Worm (Caenorhabditis elegans) whole organism, early embryonic: Measurements from ENCODE around the gene C09G1.5.

ENCODE experiments used
- B0310.2 ChIP-seq: sonication (generic microtip); optimal IDR thresholded peaks from 2 replicates; lab custom pipeline; 2016; ENCODE audit warnings: mild to moderate bottlenecking, missing genetic modification characterization, missing compliant biosample characterization
- aly-1 ChIP-seq: sonication (generic microtip); optimal IDR thresholded peaks from 2 replicates; lab custom pipeline; 2016; ENCODE audit warnings: missing genetic modification characterization, missing compliant biosample characterization
- ama-1 ChIP-seq: fragments of 150-350 bp; optimal IDR thresholded peaks from 2 replicates; lab custom pipeline; 2014
- ets-7 ChIP-seq: sonication (generic microtip); optimal IDR thresholded peaks from 2 replicates; lab custom pipeline; 2016; ENCODE audit warnings: missing genotype, missing genetic modification characterization, missing compliant biosample characterization
- flt-1 ChIP-seq: fragments of 200-800 bp; sonication (Bioruptor generic); IDR thresholded peaks from 2 replicates; pipeline ENCODE4 v1.3.6; 2022; ENCODE audit warnings: missing genetic modification characterization, missing compliant biosample characterization
- hmg-4 ChIP-seq: fragments of 200-800 bp; sonication (Bioruptor generic); optimal IDR thresholded peaks from 2 replicates; lab custom pipeline; 2018; ENCODE audit warnings: mild to moderate bottlenecking, missing genetic modification characterization, missing compliant biosample characterization
- hnd-1 ChIP-seq: sonication (generic microtip); optimal IDR thresholded peaks from 2 replicates; lab custom pipeline; 2016; ENCODE audit warnings: missing genetic modification characterization, missing compliant biosample characterization
- scrt-1 ChIP-seq: fragments of 200-800 bp; sonication (Bioruptor generic); IDR thresholded peaks from 2 replicates; pipeline ENCODE4 v1.3.6; 2022; ENCODE audit warnings: missing genetic modification characterization, missing compliant biosample characterization
- sea-1 ChIP-seq: fragments of 200-800 bp; sonication (Bioruptor generic); conservative IDR thresholded peaks from 2 replicates; pipeline ENCODE4 v1.3.6; 2022; ENCODE audit warnings: missing genetic modification characterization, missing compliant biosample characterization
- tbx-11 ChIP-seq: fragments of 200-800 bp; sonication (Bioruptor generic); IDR thresholded peaks from 2 replicates; pipeline ENCODE4 v1.3.6; 2022; ENCODE audit warnings: missing genetic modification characterization, missing compliant biosample characterization
- tbx-37 ChIP-seq: fragments of 200-800 bp; sonication (Bioruptor generic); conservative IDR thresholded peaks from 2 replicates; pipeline ENCODE4 v1.3.6; 2022; ENCODE audit warnings: missing genetic modification reagents, missing genetic modification characterization, missing compliant biosample characterization
- tra-4 ChIP-seq: sonication (generic microtip); optimal IDR thresholded peaks from 2 replicates; lab custom pipeline; 2017; ENCODE audit warnings: missing genetic modification characterization, missing compliant biosample characterization

ce11 chrX:15939224-15939623 is 19.6 kb upstream of the C09G1.5 start, which contains the start of gene mrp-3:
- TF ChIP-seq ama-1 (lab: Kevin White, UChicago): no peak
- no peak for TF ChIP-seq tbx-37 (GFP tag; lab: Robert Waterston, UW)
- no peak for TF ChIP-seq tbx-11 (GFP tag; lab: Robert Waterston, UW)
- no peak for TF ChIP-seq flt-1
- no peak for TF ChIP-seq scrt-1 (GFP tag; lab: Robert Waterston, UW)
- no peak for TF ChIP-seq tra-4 (tag; lab: Kevin White, UChicago)
- TF ChIP-seq B0310.2: no peak
- TF ChIP-seq sea-1 (GFP tag; lab: Robert Waterston, UW): no peak
- TF ChIP-seq hmg-4 (GFP tag; lab: Kevin White, UChicago): no peak
- TF ChIP-seq aly-1 (tag; lab: Kevin White, UChicago): no peak
- no peak for TF ChIP-seq hnd-1 (tag; lab: Kevin White, UChicago)
- no peak for TF ChIP-seq ets-7 (tag; lab: Kevin White, UChicago)
